Worm (Caenorhabditis elegans): ENCODE measurements around the gene fbxb-47.

DNA sequence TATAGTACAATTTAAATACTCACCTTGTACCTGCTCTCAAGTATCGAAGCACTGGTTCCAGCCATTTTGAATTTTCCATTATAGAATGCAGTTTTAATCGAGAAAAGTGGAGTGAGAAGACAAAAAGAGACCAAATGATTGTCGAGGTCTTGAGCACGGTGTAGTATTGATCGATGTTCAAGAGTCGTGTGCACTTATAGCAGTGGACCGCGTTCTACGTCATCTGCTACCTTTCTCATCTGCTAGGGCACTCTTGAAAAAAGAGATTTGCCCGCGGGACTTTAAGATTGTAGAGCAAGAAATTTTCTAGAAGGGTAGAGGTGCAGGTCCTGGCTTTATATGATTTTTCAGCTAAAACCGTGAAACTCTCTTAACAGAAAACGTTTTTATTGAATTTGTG is 10.4 kb downstream of the fbxb-47 start, which contains the start of gene fbxc-21:
- TF ChIP-seq hpl-2 (GFP tag; optimal IDR thresholded peaks at IDR 0.05) (no peak), lin-15B (tag; optimal IDR thresholded peaks at IDR 0.05) (no peak), ztf-4 (tag; optimal IDR thresholded peaks at IDR 0.05) (no peak), efl-3 (GFP tag; optimal IDR thresholded peaks at IDR 0.05) (no peak), unc-130 (tag; optimal IDR thresholded peaks at IDR 0.05) (no peak), skn-1 (tag; optimal IDR thresholded peaks at IDR 0.05) (no peak), lin-13 (GFP tag; optimal IDR thresholded peaks at IDR 0.05) (no peak), alr-1 (tag; optimal IDR thresholded peaks at IDR 0.05; ENCODE audit: borderline replicate concordance) (no peak)

Measured in whole organism, L1 larva.